Worm (Caenorhabditis elegans): ENCODE results near the gene acl-14.

DNA sequence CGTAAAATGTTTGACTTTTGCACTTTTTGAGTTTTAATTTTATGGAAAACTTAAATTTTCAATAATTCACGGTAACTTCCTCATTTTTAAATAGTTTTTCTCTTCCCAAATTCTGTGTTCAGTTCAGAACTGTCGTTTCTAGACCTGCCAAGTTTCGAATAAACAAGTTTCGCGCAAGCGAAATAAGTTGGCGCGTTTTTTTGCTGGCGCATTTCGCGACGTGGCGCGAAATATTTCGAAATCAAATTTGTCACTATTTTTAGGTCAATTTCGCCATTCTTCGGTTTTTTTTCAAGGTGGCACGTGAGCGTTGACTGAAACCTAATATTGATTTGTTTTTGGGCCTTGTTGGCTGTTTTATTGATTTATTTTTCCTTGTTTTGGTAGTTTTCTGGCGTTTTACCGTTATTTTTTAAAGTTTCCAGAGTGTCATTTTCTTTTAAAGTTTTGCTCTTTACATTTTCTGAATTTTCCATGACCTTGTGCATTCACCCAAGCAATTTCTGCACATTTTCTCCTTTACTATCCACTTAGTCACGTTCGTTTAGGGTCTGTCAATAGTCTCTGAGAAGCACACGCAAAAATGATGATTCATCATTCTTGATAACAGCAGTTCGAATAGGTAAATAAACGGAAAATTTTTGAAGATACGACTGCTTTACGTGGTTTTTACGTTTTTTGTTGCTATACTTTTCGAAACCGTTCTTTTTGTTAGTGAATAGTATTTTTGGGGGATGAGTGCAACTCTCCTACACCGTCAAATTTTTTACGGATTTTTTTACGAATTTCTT lies 49.3 kb upstream of the acl-14 start:
- TF ChIP-seq mep-1 (tag; optimal IDR thresholded peaks at IDR 0.05) (no peak), snpc-4 (tag; optimal IDR thresholded peaks at IDR 0.05) (no peak), ces-1 (GFP tag; optimal IDR thresholded peaks at IDR 0.05) (no peak), lin-32 (GFP tag; optimal IDR thresholded peaks at IDR 0.05) (no peak), lsy-2 (tag; optimal IDR thresholded peaks at IDR 0.05) (no peak), mls-2 (tag; optimal IDR thresholded peaks at IDR 0.05) (no peak), lin-13 (tag; optimal IDR thresholded peaks at IDR 0.05) (no peak), elt-1 (tag; optimal IDR thresholded peaks at IDR 0.05; ENCODE audit: borderline replicate concordance, insufficient read depth) (no peak)
